Fruit fly (Drosophila melanogaster) whole organism, embryonic: ENCODE results near the gene CG32428.

Experiments
- ATbp ChIP-seq: fragments of 200-800 bp; sonication (Bioruptor generic); optimal IDR thresholded peaks from 2 replicates; lab custom pipeline; 2017; ENCODE audit warnings: missing biosample characterization, mild to moderate bottlenecking, missing genetic modification characterization, missing genetic modification reagents
- Atf6 ChIP-seq: fragments of 200-800 bp; sonication (Bioruptor generic); IDR thresholded peaks from 2 replicates; pipeline ENCODE4 v1.3.6; 2022; ENCODE audit warnings: missing biosample characterization, missing genetic modification characterization
- CG10209 ChIP-seq: fragments of 200-800 bp; sonication (Bioruptor generic); optimal IDR thresholded peaks from 3 replicates; lab custom pipeline; 2017; ENCODE audit warnings: missing biosample characterization, mild to moderate bottlenecking, missing genetic modification characterization, missing genetic modification reagents
- CG10267 ChIP-seq: fragments of 200-800 bp; sonication (Bioruptor generic); optimal IDR thresholded peaks from 2 replicates; lab custom pipeline; 2018; ENCODE audit warnings: missing biosample characterization, mild to moderate bottlenecking, missing genetic modification characterization, moderate library complexity
- CG10959 ChIP-seq: fragments of 200-800 bp; sonication (Bioruptor generic); IDR thresholded peaks from 2 replicates; pipeline ENCODE4 v1.3.6; 2022; ENCODE audit warnings: missing biosample characterization, missing genetic modification characterization
- CG11456 ChIP-seq: fragments of 200-800 bp; sonication (Bioruptor generic); IDR thresholded peaks from 3 replicates; pipeline ENCODE4 v1.3.6; 2022; ENCODE audit warnings: missing biosample characterization, missing genetic modification characterization
- CG11504 ChIP-seq: fragments of 200-800 bp; sonication (Bioruptor generic); optimal IDR thresholded peaks from 3 replicates; lab custom pipeline; 2019; ENCODE audit warnings: missing biosample characterization, mild to moderate bottlenecking, missing genetic modification characterization, moderate library complexity
- CG14050 ChIP-seq: fragments of 200-800 bp; sonication (Bioruptor generic); IDR thresholded peaks from 3 replicates; pipeline ENCODE4 v1.3.6; 2022; ENCODE audit warnings: missing biosample characterization, missing genetic modification characterization
- CG14667 ChIP-seq: fragments of 200-800 bp; sonication (Bioruptor generic); IDR thresholded peaks from 2 replicates; pipeline ENCODE4 v1.3.6; 2022; ENCODE audit warnings: missing biosample characterization, missing genetic modification characterization
- CG15514 ChIP-seq: fragments of 200-800 bp; sonication (Bioruptor generic); optimal IDR thresholded peaks from 3 replicates; lab custom pipeline; 2017; ENCODE audit warnings: missing biosample characterization, missing genetic modification characterization, mild to moderate bottlenecking, moderate library complexity, missing genetic modification reagents
- CG17385 ChIP-seq: fragments of 200-800 bp; sonication (Bioruptor generic); optimal IDR thresholded peaks from 3 replicates; lab custom pipeline; 2018; ENCODE audit warnings: missing biosample characterization, mild to moderate bottlenecking, missing genetic modification characterization
- CG17612 ChIP-seq: fragments of 200-800 bp; sonication (Bioruptor generic); IDR thresholded peaks from 2 replicates; pipeline ENCODE4 v1.3.6; 2022; ENCODE audit warnings: missing biosample characterization, missing genetic modification characterization
- CG18011 ChIP-seq: fragments of 200-800 bp; sonication (Bioruptor generic); optimal IDR thresholded peaks from 2 replicates; lab custom pipeline; 2017; ENCODE audit warnings: missing biosample characterization, missing genetic modification characterization, mild to moderate bottlenecking, moderate library complexity, missing genotype
- CG18619 ChIP-seq: fragments of 200-800 bp; sonication (Bioruptor generic); optimal IDR thresholded peaks from 3 replicates; lab custom pipeline; 2017; ENCODE audit warnings: missing biosample characterization, mild to moderate bottlenecking, missing genetic modification characterization
- CG3847 ChIP-seq: fragments of 200-800 bp; sonication (Bioruptor generic); IDR thresholded peaks from 2 replicates; pipeline ENCODE4 v1.3.6; 2022; ENCODE audit warnings: missing biosample characterization, missing genetic modification characterization
- CG7556 ChIP-seq: fragments of 200-800 bp; sonication (Bioruptor generic); optimal IDR thresholded peaks from 2 replicates; lab custom pipeline; 2017; ENCODE audit warnings: missing biosample characterization, mild to moderate bottlenecking, missing genetic modification characterization
- CG9215 ChIP-seq: fragments of 200-800 bp; sonication (Bioruptor generic); IDR thresholded peaks from 2 replicates; pipeline ENCODE4 v1.3.6; 2022; ENCODE audit warnings: missing biosample characterization, missing genetic modification characterization
- CHES-1-like ChIP-seq: fragments of 200-800 bp; sonication (Bioruptor generic); optimal IDR thresholded peaks from 2 replicates; lab custom pipeline; 2016; ENCODE audit warnings: missing biosample characterization, missing genetic modification characterization
- CoRest ChIP-seq: fragments of 200-800 bp; sonication (Bioruptor generic); optimal IDR thresholded peaks from 3 replicates; lab custom pipeline; 2018; ENCODE audit warnings: missing biosample characterization, mild to moderate bottlenecking, missing genetic modification characterization, moderate library complexity
- Dek ChIP-seq: fragments of 200-800 bp; sonication (Bioruptor generic); optimal IDR thresholded peaks from 3 replicates; lab custom pipeline; 2019; ENCODE audit warnings: missing biosample characterization, mild to moderate bottlenecking, missing genetic modification characterization, moderate library complexity
- Dll ChIP-seq: fragments of 200-800 bp; sonication (Bioruptor generic); IDR thresholded peaks from 4 replicates; pipeline ENCODE4 v1.3.6; 2022; ENCODE audit warnings: missing biosample characterization, missing genetic modification characterization; ENCODE audit not compliant: partially characterized antibody
- Doc2 ChIP-seq: fragments of 200-800 bp; sonication (Bioruptor generic); IDR thresholded peaks from 2 replicates; pipeline ENCODE4 v1.3.6; 2022; ENCODE audit warnings: missing biosample characterization, missing genetic modification characterization
- Fer3 ChIP-seq: fragments of 200-800 bp; sonication (Bioruptor generic); optimal IDR thresholded peaks from 2 replicates; lab custom pipeline; 2018; ENCODE audit warnings: missing biosample characterization, mild to moderate bottlenecking, missing genetic modification characterization, moderate library complexity
- Lpt ChIP-seq: fragments of >200 bp; optimal IDR thresholded peaks from 2 replicates; lab custom pipeline; 2018; ENCODE audit warnings: missing biosample characterization, missing genetic modification characterization
- Nf-YA ChIP-seq: fragments of 200-800 bp; sonication (Bioruptor generic); IDR thresholded peaks from 2 replicates; pipeline ENCODE4 v1.3.6; 2022; ENCODE audit warnings: missing biosample characterization, missing genetic modification characterization
- Nf-YB ChIP-seq: fragments of 200-800 bp; sonication (Bioruptor generic); optimal IDR thresholded peaks from 3 replicates; lab custom pipeline; 2019; ENCODE audit warnings: missing biosample characterization, mild to moderate bottlenecking, missing genetic modification characterization, moderate library complexity
- Nf-YC ChIP-seq: fragments of 200-800 bp; optimal IDR thresholded peaks from 3 replicates; lab custom pipeline; 2019; ENCODE audit warnings: missing biosample characterization, mild to moderate bottlenecking, missing genetic modification characterization, moderate library complexity
- Oli ChIP-seq: fragments of 200-800 bp; sonication (Bioruptor generic); optimal IDR thresholded peaks from 2 replicates; lab custom pipeline; 2018; ENCODE audit warnings: missing biosample characterization, mild to moderate bottlenecking, missing genetic modification characterization, moderate library complexity
- Ssrp ChIP-seq: fragments of 200-800 bp; sonication (Bioruptor generic); optimal IDR thresholded peaks from 2 replicates; lab custom pipeline; 2018; ENCODE audit warnings: missing biosample characterization, mild to moderate bottlenecking, missing genetic modification characterization, moderate library complexity
- Tbp ChIP-seq: fragments of >200 bp; optimal IDR thresholded peaks from 2 replicates; lab custom pipeline; 2018; ENCODE audit warnings: missing biosample characterization, missing genetic modification characterization
- Usf ChIP-seq: fragments of 200-800 bp; sonication (Bioruptor generic); optimal IDR thresholded peaks from 2 replicates; lab custom pipeline; 2017; ENCODE audit warnings: missing genotype, missing biosample characterization, missing genetic modification characterization
- Xrp1 ChIP-seq: fragments of 200-800 bp; sonication (Bioruptor generic); IDR thresholded peaks from 2 replicates; pipeline ENCODE4 v1.3.6; 2022; ENCODE audit warnings: missing biosample characterization, missing genetic modification characterization
- amos ChIP-seq: fragments of 200-800 bp; sonication (Bioruptor generic); IDR thresholded peaks from 2 replicates; pipeline ENCODE4 v1.3.6; 2022; ENCODE audit warnings: missing biosample characterization, missing genetic modification characterization; ENCODE audit not compliant: partially characterized antibody
- cato ChIP-seq: fragments of 200-800 bp; sonication (Bioruptor generic); optimal IDR thresholded peaks from 2 replicates; lab custom pipeline; 2016; ENCODE audit warnings: missing biosample characterization, missing genetic modification characterization, borderline replicate concordance
- caup ChIP-seq: fragments of 200-800 bp; sonication (Bioruptor generic); optimal IDR thresholded peaks from 3 replicates; lab custom pipeline; 2017; ENCODE audit warnings: missing biosample characterization, mild to moderate bottlenecking, missing genetic modification characterization, moderate library complexity; ENCODE audit not compliant: severe bottlenecking
- dimm ChIP-seq: fragments of 200-800 bp; sonication (Bioruptor generic); IDR thresholded peaks from 2 replicates; pipeline ENCODE4 v1.3.6; 2022; ENCODE audit warnings: missing biosample characterization, missing genetic modification characterization
- disco-r ChIP-seq: fragments of 200-800 bp; sonication (Bioruptor generic); optimal IDR thresholded peaks from 2 replicates; lab custom pipeline; 2016; ENCODE audit warnings: missing biosample characterization, missing genetic modification characterization
- fu2 ChIP-seq: fragments of 200-800 bp; sonication (Bioruptor generic); optimal IDR thresholded peaks from 2 replicates; lab custom pipeline; 2016; ENCODE audit warnings: missing biosample characterization, missing genetic modification characterization
- gfzf ChIP-seq: fragments of 200-800 bp; sonication (Bioruptor generic); optimal IDR thresholded peaks from 2 replicates; lab custom pipeline; 2016; ENCODE audit warnings: missing biosample characterization, mild to moderate bottlenecking, missing genetic modification characterization, moderate library complexity
- gro ChIP-seq: fragments of 200-800 bp; sonication (Bioruptor generic); optimal IDR thresholded peaks from 2 replicates; lab custom pipeline; 2016; ENCODE audit warnings: missing biosample characterization, missing genetic modification characterization
- her ChIP-seq: fragments of 200-800 bp; sonication (Bioruptor generic); optimal IDR thresholded peaks from 2 replicates; lab custom pipeline; 2016; ENCODE audit warnings: missing biosample characterization, missing genetic modification characterization
- knrl ChIP-seq: fragments of 200-800 bp; sonication (Bioruptor generic); IDR thresholded peaks from 3 replicates; pipeline ENCODE4 v1.3.6; 2022; ENCODE audit warnings: missing biosample characterization, missing genetic modification characterization; ENCODE audit not compliant: partially characterized antibody
- lab ChIP-seq: fragments of 200-800 bp; sonication (Bioruptor generic); optimal IDR thresholded peaks from 3 replicates; lab custom pipeline; 2017; ENCODE audit warnings: missing biosample characterization, missing genetic modification characterization, mild to moderate bottlenecking, moderate library complexity, missing genetic modification reagents
- lbe ChIP-seq: fragments of 200-800 bp; sonication (Bioruptor generic); optimal IDR thresholded peaks from 2 replicates; lab custom pipeline; 2016; ENCODE audit warnings: missing biosample characterization, mild to moderate bottlenecking, missing genetic modification characterization
- odd ChIP-seq: fragments of 200-800 bp; sonication (Bioruptor generic); optimal IDR thresholded peaks from 2 replicates; lab custom pipeline; 2017; ENCODE audit warnings: missing biosample characterization, mild to moderate bottlenecking, missing genetic modification characterization
- pros ChIP-seq: fragments of 200-800 bp; sonication (Bioruptor generic); optimal IDR thresholded peaks from 3 replicates; lab custom pipeline; 2019; ENCODE audit warnings: missing biosample characterization, mild to moderate bottlenecking, missing genetic modification characterization, moderate library complexity
- sc ChIP-seq, 3 experiments: fragments of >200 bp in 2 of 3; fragments of 200-800 bp in 1 of 3; sonication (Bioruptor generic) in 1 of 3; optimal IDR thresholded peaks; 2 replicates in 2 of 3; 3 replicates in 1 of 3; lab custom pipeline; 2017; ENCODE audit warnings: mild to moderate bottlenecking in 1 of 3, missing biosample characterization in 1 of 3, missing genetic modification characterization in 1 of 3, missing genetic modification reagents in 1 of 3
- seq ChIP-seq: fragments of 200-800 bp; sonication (Bioruptor generic); IDR thresholded peaks from 2 replicates; pipeline ENCODE4 v1.3.6; 2022; ENCODE audit warnings: missing biosample characterization, missing genetic modification characterization
- slp2 ChIP-seq: fragments of 200-800 bp; sonication (Bioruptor generic); optimal IDR thresholded peaks from 2 replicates; lab custom pipeline; 2016; ENCODE audit warnings: missing biosample characterization, missing genetic modification characterization
- trem ChIP-seq: fragments of 200-800 bp; optimal IDR thresholded peaks from 3 replicates; lab custom pipeline; 2019; ENCODE audit warnings: missing biosample characterization, mild to moderate bottlenecking, missing genetic modification characterization, moderate library complexity
- zen ChIP-seq: fragments of 200-800 bp; sonication (Bioruptor generic); optimal IDR thresholded peaks from 3 replicates; lab custom pipeline; 2018; ENCODE audit warnings: missing biosample characterization, mild to moderate bottlenecking, missing genetic modification characterization, moderate library complexity

CG32428 gene

DNA sequence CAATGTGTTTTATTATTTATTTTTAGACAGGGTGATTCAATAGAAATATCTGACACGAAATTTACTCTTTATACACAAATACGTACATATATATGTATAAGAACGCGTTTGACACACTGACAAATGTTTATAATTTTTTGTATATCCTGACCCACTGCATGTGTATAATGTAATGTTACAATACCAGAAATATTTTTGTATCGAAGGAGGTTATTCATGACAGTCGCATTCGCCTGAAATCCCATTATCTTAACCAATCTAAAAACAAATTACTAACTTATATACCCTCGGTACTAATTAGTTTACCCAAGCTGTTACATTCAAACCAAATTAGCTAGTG lies 20.7 kb upstream of the CG32428 start:
- TF ChIP-seq CG18011 (no peak), CG10209 (GFP tag; lab: Kevin White, UChicago) (peak; percentile 35), Ssrp (peak; percentile 4), Lpt (GFP tag; lab: Kevin White, UChicago) (no peak), gro (no peak), ATbp (GFP tag; lab: Kevin White, UChicago) (no peak), cato (no peak), CG10267 (tag; lab: Kevin White, UChicago) (peak; percentile 69), Nf-YA (no peak), Fer3 (tag; lab: Kevin White, UChicago) (peak; percentile 24), trem (tag; lab: Kevin White, UChicago) (peak; percentile 6), CG9215 (no peak), Atf6 (no peak), Dll (GFP tag; lab: Robert Waterston, UW) (no peak), gfzf (GFP tag; lab: Kevin White, UChicago) (no peak), CG11456 (no peak), CG7556 (peak; percentile 7), lbe (GFP tag; lab: Kevin White, UChicago) (no peak), CG15514 (GFP tag; lab: Kevin White, UChicago) (no peak), CG18619 (peak; percentile 28), Doc2 (GFP tag; lab: Robert Waterston, UW) (no peak), dimm (GFP tag; lab: Robert Waterston, UW) (no peak), slp2 (GFP tag; lab: Kevin White, UChicago) (no peak), CG14667 (GFP tag; lab: Robert Waterston, UW) (no peak), CG14050 (GFP tag; lab: Robert Waterston, UW) (no peak; the same call in 2 of the 3 replicates), disco-r (GFP tag; lab: Kevin White, UChicago) (no peak), CG17385 (GFP tag; lab: Kevin White, UChicago) (no peak), CoRest (peak; percentile 62), fu2 (GFP tag; lab: Kevin White, UChicago) (no peak), knrl (GFP tag; lab: Robert Waterston, UW) (no peak), amos (no peak), seq (GFP tag; lab: Robert Waterston, UW) (no peak), sc (optimal IDR thresholded peaks at IDR 0.05; lab: Kevin White, UChicago) (no peak), sc (GFP tag; optimal IDR thresholded peaks at IDR 0.05; lab: Kevin White, UChicago) (no peak), CG17612 (GFP tag; lab: Robert Waterston, UW) (no peak), her (GFP tag; lab: Kevin White, UChicago) (no peak), zen (tag; lab: Kevin White, UChicago) (no peak), lab (GFP tag; lab: Kevin White, UChicago) (peak; percentile 64), caup (peak; percentile 22), Dek (tag; lab: Kevin White, UChicago) (peak; percentile 30), CHES-1-like (no peak), CG10959 (no peak), pros (GFP tag; lab: Kevin White, UChicago) (no peak), Oli (tag; lab: Kevin White, UChicago) (peak; percentile 5), CG3847 (GFP tag; lab: Robert Waterston, UW) (no peak), Nf-YC (tag; lab: Kevin White, UChicago) (no peak), Xrp1 (GFP tag; lab: Robert Waterston, UW) (no peak), Tbp (GFP tag; lab: Kevin White, UChicago) (no peak), Nf-YB (GFP tag; lab: Kevin White, UChicago) (peak; percentile 4), Usf (GFP tag; lab: Kevin White, UChicago) (no peak), CG11504 (tag; lab: Kevin White, UChicago) (peak; percentile 41), odd (GFP tag; lab: Kevin White, UChicago) (peak; percentile 13)
